Fruit fly (Drosophila melanogaster) whole organism, wandering third instar larva: ENCODE results near the gene CG14277.

ENCODE experiments used
- Abd-B ChIP-seq: fragments of >200 bp; optimal IDR thresholded peaks from 2 replicates; lab custom pipeline; 2017; ENCODE audit warnings: missing biosample characterization, missing genetic modification characterization
- Hnf4 ChIP-seq: fragments of 200-800 bp; sonication (Bioruptor generic); optimal IDR thresholded peaks from 2 replicates; lab custom pipeline; 2016; ENCODE audit warnings: missing biosample characterization, mild to moderate bottlenecking, missing genetic modification characterization
- Mio ChIP-seq: sonication (Bioruptor generic); optimal IDR thresholded peaks from 2 replicates; lab custom pipeline; 2016; ENCODE audit warnings: missing biosample characterization, missing genetic modification characterization
- OdsH ChIP-seq: fragments of 200-800 bp; sonication (Bioruptor generic); optimal IDR thresholded peaks from 2 replicates; lab custom pipeline; 2016; ENCODE audit warnings: missing biosample characterization, mild to moderate bottlenecking, missing genetic modification characterization
- pan ChIP-seq: fragments of >200 bp; optimal IDR thresholded peaks from 2 replicates; lab custom pipeline; 2017
- usp ChIP-seq: fragments of >200 bp; optimal IDR thresholded peaks from 2 replicates; lab custom pipeline; 2017; ENCODE audit warnings: missing biosample characterization, missing genetic modification characterization

- TF ChIP-seq Abd-B (GFP tag; lab: Kevin White, UChicago): no peak
- no peak for TF ChIP-seq Mio
- no peak for TF ChIP-seq pan (lab: Kevin White, UChicago)
- no peak for TF ChIP-seq OdsH (GFP tag; lab: Kevin White, UChicago)
- no peak for TF ChIP-seq Hnf4 (GFP tag; lab: Kevin White, UChicago)
- no peak for TF ChIP-seq usp
Measured at dm6 chr2L:8239712-8240245, 2.5 kb upstream of the CG14277 start, which contains the start of gene Pvr.
